Worm (Caenorhabditis elegans): ENCODE data around the gene swt-7.

The swt-7 gene

ce11 chrV:5052233-5052632, 21.6 kb upstream of the swt-7 start, which contains the start of gene K11D12.12 (continued):
- no peak for TF ChIP-seq somi-1 (GFP tag; optimal IDR thresholded peaks at IDR 0.05)
- no peak for TF ChIP-seq ets-4 (GFP tag; optimal IDR thresholded peaks at IDR 0.05)
- TF ChIP-seq T07F8.4 (tag; optimal IDR thresholded peaks at IDR 0.05), result no peak
- no peak for TF ChIP-seq let-607 (tag; optimal IDR thresholded peaks at IDR 0.05)
- no peak for TF ChIP-seq K12H6.12 (tag; optimal IDR thresholded peaks at IDR 0.05)
- no peak for TF ChIP-seq nhr-27 (tag; optimal IDR thresholded peaks at IDR 0.05)
- no peak for TF ChIP-seq lin-35 (GFP tag; optimal IDR thresholded peaks at IDR 0.05)
- TF ChIP-seq D2030.7 (GFP tag; IDR thresholded peaks at IDR 0.05), result no peak
- no peak for TF ChIP-seq F52B5.7 (tag; optimal IDR thresholded peaks at IDR 0.05)
- TF ChIP-seq bed-2 (GFP tag; IDR thresholded peaks at IDR 0.05), result no peak
- TF ChIP-seq egrh-3 (GFP tag; IDR thresholded peaks at IDR 0.05), result no peak
- TF ChIP-seq repo-1 (tag; optimal IDR thresholded peaks at IDR 0.05), result no peak

DNA sequence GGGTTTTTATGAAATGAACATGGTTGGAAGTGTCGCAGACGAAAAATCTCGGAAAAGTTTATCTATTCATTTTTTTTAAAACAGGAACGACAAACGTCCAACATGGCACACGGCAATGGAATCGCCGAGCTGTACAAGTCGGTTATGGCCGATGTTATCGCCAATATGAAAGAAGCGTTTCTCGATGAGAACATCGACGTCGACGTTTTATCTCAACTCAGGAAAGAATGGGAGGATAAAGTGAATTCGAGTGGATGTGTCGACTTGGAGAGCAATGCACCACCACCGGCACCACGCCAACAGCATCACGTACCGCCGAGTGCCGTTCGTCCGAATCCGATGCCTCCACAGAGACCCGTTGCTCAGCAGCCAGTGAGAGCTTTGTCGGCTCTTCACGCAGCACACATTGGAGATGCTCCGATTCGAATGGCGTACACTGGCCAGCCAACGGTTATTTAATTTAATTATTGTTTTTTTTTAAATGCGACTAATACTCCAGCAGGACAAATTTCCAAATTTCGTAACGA, 19.5 kb upstream of the swt-7 start:
- TF ChIP-seq K11D2.4 (GFP tag; IDR thresholded peaks at IDR 0.05) (0 out of 2 replicates have a peak, but pooled peaks have one; percentile 16), egl-44 (GFP tag; IDR thresholded peaks at IDR 0.05) (peak; percentile 33; the same call in 1 of the 2 replicates), Y53G8AR.9 (GFP tag; conservative IDR thresholded peaks at IDR 0.05) (no peak), xnd-1 (tag; optimal IDR thresholded peaks at IDR 0.05) (no peak), F57A8.1 (GFP tag; optimal IDR thresholded peaks at IDR 0.05) (no peak), nfyb-1 (GFP tag; IDR thresholded peaks at IDR 0.05) (peak; percentile 66; the same call in 1 of the 2 replicates), ztf-28 (GFP tag; IDR thresholded peaks at IDR 0.05) (no peak), ets-4 (GFP tag; optimal IDR thresholded peaks at IDR 0.05) (no peak), hlh-12 (tag; optimal IDR thresholded peaks at IDR 0.05) (no peak), mcd-1 (GFP tag; IDR thresholded peaks at IDR 0.05) (0 out of 2 replicates have a peak, but pooled peaks have one; percentile 21), F55B11.4 (tag; optimal IDR thresholded peaks at IDR 0.05; ENCODE audit: borderline replicate concordance, insufficient read depth) (no peak), B0261.1 (tag; optimal IDR thresholded peaks at IDR 0.05) (no peak), attf-6 (GFP tag; IDR thresholded peaks at IDR 0.05) (no peak), bed-1 (GFP tag; IDR thresholded peaks at IDR 0.05) (no peak), zfh-2 (GFP tag; conservative IDR thresholded peaks at IDR 0.05) (peak; percentile 76; the same call in 1 of the 2 replicates), hmg-1.2 (GFP tag; IDR thresholded peaks at IDR 0.05) (0 out of 2 replicates have a peak, but pooled peaks have one; percentile 5)

DNA sequence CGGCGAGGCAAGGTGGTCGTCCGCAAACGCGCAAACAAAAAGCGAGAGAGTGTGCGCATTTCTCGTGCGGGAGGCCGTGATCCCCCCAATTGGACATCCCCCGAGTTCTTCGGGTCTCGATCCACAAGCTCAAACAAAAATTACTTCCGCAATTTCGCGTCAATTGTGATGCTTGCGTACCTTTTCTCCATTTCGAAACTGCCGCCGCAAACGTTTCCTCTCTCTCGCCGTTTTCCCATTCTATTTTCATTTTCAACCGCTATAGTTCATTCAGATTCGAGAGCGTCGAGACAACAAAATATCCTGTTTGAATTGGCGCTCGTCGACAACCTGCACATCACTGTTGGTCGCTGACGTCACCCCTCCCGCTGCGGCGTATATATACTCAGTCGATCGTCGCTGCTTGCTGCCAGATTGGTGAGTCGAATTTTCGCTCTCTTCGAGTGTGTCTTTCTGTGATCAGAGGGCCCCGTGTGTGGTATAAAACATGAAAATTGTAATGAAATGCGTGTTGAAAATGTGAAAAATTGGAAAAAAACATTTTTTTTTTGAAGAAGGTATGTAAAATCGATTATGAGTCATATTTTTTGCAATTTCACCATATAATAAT, 18.8 kb upstream of the swt-7 start, which contains the start of the genes pqn-51 and K11D12.14:
TSS of gene pqn-51 (plus strand) at position 275 of the 610 bp plus-strand sequence.
TSS of gene K11D12.14 (plus strand) at position 304 of the 610 bp plus-strand sequence.
- TF ChIP-seq B0019.2 (GFP tag; conservative IDR thresholded peaks at IDR 0.05), result peak; percentile 44
- peak; percentile 35 for TF ChIP-seq F22D6.2 (tag; optimal IDR thresholded peaks at IDR 0.05)
- peak; percentile 8 for TF ChIP-seq nhr-90 (tag; optimal IDR thresholded peaks at IDR 0.05)
- TF ChIP-seq tlf-1 (GFP tag; optimal IDR thresholded peaks at IDR 0.05), result peak; percentile 61
- TF ChIP-seq akir-1 (GFP tag; optimal IDR thresholded peaks at IDR 0.05), result no peak
- TF ChIP-seq ztf-18 (tag; optimal IDR thresholded peaks at IDR 0.05), result peak; percentile 93
- peak; percentile 94 for TF ChIP-seq attf-5 (GFP tag; optimal IDR thresholded peaks at IDR 0.05)
- peak; percentile 71 for TF ChIP-seq athp-1 (tag; optimal IDR thresholded peaks at IDR 0.05)
- peak; percentile 87 for TF ChIP-seq bed-2 (GFP tag; IDR thresholded peaks at IDR 0.05)
- TF ChIP-seq somi-1 (GFP tag; optimal IDR thresholded peaks at IDR 0.05), result peak; percentile 77
- no peak for TF ChIP-seq bed-1 (GFP tag; IDR thresholded peaks at IDR 0.05)
- TF ChIP-seq F57C9.4 (tag; optimal IDR thresholded peaks at IDR 0.05), result no peak
- peak; percentile 57 for TF ChIP-seq ets-4 (GFP tag; optimal IDR thresholded peaks at IDR 0.05)
- no peak for TF ChIP-seq nfya-1 (tag; optimal IDR thresholded peaks at IDR 0.05; ENCODE audit: borderline replicate concordance, insufficient read depth)
- TF ChIP-seq C17E4.6 (GFP tag; IDR thresholded peaks at IDR 0.05), result 0 out of 2 replicates have a peak, but pooled peaks have one; percentile 32
- peak; percentile 62; the same call in 1 of the 2 replicates for TF ChIP-seq lir-1 (GFP tag; conservative IDR thresholded peaks at IDR 0.05)
- 0 out of 2 replicates have a peak, but pooled peaks have one; percentile 6 for TF ChIP-seq F37B4.10 (GFP tag; IDR thresholded peaks at IDR 0.05)
- no peak for TF ChIP-seq rpc-1 (optimal IDR thresholded peaks at IDR 0.05)
- no peak for TF ChIP-seq rpc-1 (tag; optimal IDR thresholded peaks at IDR 0.05)
- TF ChIP-seq hrde-1 (tag; optimal IDR thresholded peaks at IDR 0.05; ENCODE audit: borderline replicate concordance), result no peak
- TF ChIP-seq ama-1 (optimal IDR thresholded peaks at IDR 0.05), result peak; percentile 93
- no peak for TF ChIP-seq ama-1 (GFP tag; optimal IDR thresholded peaks at IDR 0.05)
